Worm (Caenorhabditis elegans) whole organism, L1 larva: ENCODE results near the gene nipi-4.

ENCODE experiments used
- C34B4.2 ChIP-seq: sonication (generic microtip); optimal IDR thresholded peaks from 2 replicates; lab custom pipeline; 2017; ENCODE audit warnings: mild to moderate bottlenecking, missing genetic modification characterization, missing compliant biosample characterization
- F16B12.6 ChIP-seq: fragments of 150-350 bp; optimal IDR thresholded peaks from 2 replicates; lab custom pipeline; 2014; ENCODE audit warnings: missing biosample characterization, missing genetic modification characterization
- alr-1 ChIP-seq: fragments of 200-800 bp; sonication (Bioruptor generic); optimal IDR thresholded peaks from 2 replicates; lab custom pipeline; 2018; ENCODE audit warnings: borderline replicate concordance, mild to moderate bottlenecking, missing genetic modification characterization, missing compliant biosample characterization
- blmp-1 ChIP-seq: fragments of 150-350 bp; optimal IDR thresholded peaks from 2 replicates; lab custom pipeline; 2014; ENCODE audit warnings: missing biosample characterization, missing genetic modification characterization
- ceh-8 ChIP-seq: fragments of 200-800 bp; sonication (Bioruptor generic); optimal IDR thresholded peaks from 2 replicates; lab custom pipeline; 2018; ENCODE audit warnings: mild to moderate bottlenecking, missing genetic modification characterization, moderate library complexity, missing compliant biosample characterization
- ceh-82 ChIP-seq, 3 experiments: fragments of 150-350 bp in 1 of 3; sonication (generic microtip) in 2 of 3; optimal IDR thresholded peaks; 2 replicates each; lab custom pipeline; 2014 to 2017; ENCODE audit warnings: missing biosample characterization in 3 of 3, missing genetic modification characterization in 3 of 3
- dsc-1 ChIP-seq: sonication (generic microtip); optimal IDR thresholded peaks from 2 replicates; lab custom pipeline; 2016; ENCODE audit warnings: mild to moderate bottlenecking, missing genetic modification characterization, missing compliant biosample characterization
- efl-1 ChIP-seq, 4 experiments: fragments of 150-350 bp; optimal IDR thresholded peaks in 3 of 4; peaks in 1 of 4; 1 replicate in 1 of 4; 2 replicates in 3 of 4; lab custom pipeline; 2014; ENCODE audit warnings: missing biosample characterization in 2 of 4, missing genetic modification characterization in 2 of 4, missing genetic modification reagents in 2 of 4
- efl-3 ChIP-seq: fragments of 200-800 bp; sonication (Bioruptor generic); optimal IDR thresholded peaks from 2 replicates; lab custom pipeline; 2018; ENCODE audit warnings: mild to moderate bottlenecking, missing genetic modification characterization, missing compliant biosample characterization
- egl-13 ChIP-seq: sonication (generic microtip); optimal IDR thresholded peaks from 2 replicates; lab custom pipeline; 2016; ENCODE audit warnings: missing genotype, missing genetic modification reagents, missing genetic modification characterization, missing compliant biosample characterization
- elt-2 ChIP-seq: sonication (generic microtip); optimal IDR thresholded peaks from 2 replicates; lab custom pipeline; 2016; ENCODE audit warnings: missing genetic modification characterization, mild to moderate bottlenecking, inconsistent platforms, missing compliant biosample characterization, missing genetic modification reagents
- fkh-10 ChIP-seq: sonication (generic microtip); optimal IDR thresholded peaks from 2 replicates; lab custom pipeline; 2017; ENCODE audit warnings: missing biosample characterization, missing genetic modification reagents, missing genetic modification characterization
- fkh-4 ChIP-seq: sonication (generic microtip); optimal IDR thresholded peaks from 2 replicates; lab custom pipeline; 2016; ENCODE audit warnings: missing compliant biosample characterization, missing genetic modification characterization, borderline replicate concordance
- fos-1 ChIP-seq: fragments of 150-350 bp; optimal IDR thresholded peaks from 2 replicates; lab custom pipeline; 2014; ENCODE audit warnings: missing biosample characterization, missing genetic modification characterization
- grh-1 ChIP-seq: fragments of 200-800 bp; sonication (Bioruptor generic); IDR thresholded peaks from 2 replicates; pipeline ENCODE4 v1.3.6; 2022; ENCODE audit warnings: missing genetic modification reagents, missing genetic modification characterization, missing compliant biosample characterization
- hpl-2 ChIP-seq: fragments of 150-350 bp; optimal IDR thresholded peaks from 2 replicates; lab custom pipeline; 2014; ENCODE audit warnings: missing biosample characterization, missing genetic modification reagents, missing genetic modification characterization
- irx-1 ChIP-seq: sonication (generic microtip); optimal IDR thresholded peaks from 2 replicates; lab custom pipeline; 2016; ENCODE audit warnings: missing genetic modification characterization, missing compliant biosample characterization
- isw-1 ChIP-seq: fragments of 200-800 bp; sonication (Bioruptor generic); IDR thresholded peaks from 2 replicates; pipeline ENCODE4 v1.3.6; 2022; ENCODE audit warnings: missing genetic modification characterization, missing compliant biosample characterization
- jun-1 ChIP-seq: fragments of 150-350 bp; optimal IDR thresholded peaks from 2 replicates; lab custom pipeline; 2014; ENCODE audit warnings: missing biosample characterization, missing genetic modification reagents, missing genetic modification characterization
- lin-14 ChIP-seq: fragments of 200-800 bp; sonication (Bioruptor generic); optimal IDR thresholded peaks from 2 replicates; lab custom pipeline; 2018; ENCODE audit warnings: mild to moderate bottlenecking, missing genetic modification characterization, moderate library complexity, missing compliant biosample characterization
- mab-9 ChIP-seq: fragments of 200-800 bp; sonication (Bioruptor generic); IDR thresholded peaks from 2 replicates; pipeline ENCODE4 v1.3.6; 2022; ENCODE audit warnings: missing genetic modification reagents, missing genetic modification characterization, missing compliant biosample characterization
- mdl-1 ChIP-seq, 2 experiments: fragments of 150-350 bp; optimal IDR thresholded peaks; 2 replicates each; lab custom pipeline; 2014 to 2017; ENCODE audit warnings: missing biosample characterization in 2 of 2, missing genetic modification characterization in 2 of 2, inconsistent platforms in 1 of 2
- mef-2 ChIP-seq: fragments of 150-350 bp; optimal IDR thresholded peaks from 2 replicates; lab custom pipeline; 2014; ENCODE audit warnings: missing biosample characterization, missing genetic modification characterization
- mep-1 ChIP-seq: fragments of 150-350 bp; optimal IDR thresholded peaks from 2 replicates; lab custom pipeline; 2014; ENCODE audit warnings: missing biosample characterization, missing genetic modification characterization
- nhr-11 ChIP-seq: fragments of 150-350 bp; optimal IDR thresholded peaks from 2 replicates; lab custom pipeline; 2014; ENCODE audit warnings: missing biosample characterization, missing genetic modification characterization
- nhr-12 ChIP-seq: sonication (generic microtip); optimal IDR thresholded peaks from 2 replicates; lab custom pipeline; 2017; ENCODE audit warnings: missing biosample characterization, missing genetic modification characterization
- nhr-19 ChIP-seq: fragments of 200-800 bp; sonication (Bioruptor generic); conservative IDR thresholded peaks from 2 replicates; pipeline ENCODE4 v1.3.6; 2022; ENCODE audit warnings: missing genetic modification characterization, missing compliant biosample characterization
- nhr-47 ChIP-seq: sonication (generic microtip); optimal IDR thresholded peaks from 2 replicates; lab custom pipeline; 2016; ENCODE audit warnings: mild to moderate bottlenecking, missing genetic modification characterization, moderate library complexity, missing compliant biosample characterization
- nhr-71 ChIP-seq: sonication (generic microtip); optimal IDR thresholded peaks from 2 replicates; lab custom pipeline; 2016; ENCODE audit warnings: mild to moderate bottlenecking, missing genetic modification characterization, moderate library complexity, missing compliant biosample characterization
- nhr-76 ChIP-seq: sonication (generic microtip); optimal IDR thresholded peaks from 2 replicates; lab custom pipeline; 2017; ENCODE audit warnings: missing biosample characterization, missing genetic modification characterization
- nhr-84 ChIP-seq: sonication (generic microtip); optimal IDR thresholded peaks from 2 replicates; lab custom pipeline; 2017; ENCODE audit warnings: missing biosample characterization, missing genetic modification characterization
- pax-3 ChIP-seq: fragments of 200-800 bp; sonication (Bioruptor generic); optimal IDR thresholded peaks from 2 replicates; lab custom pipeline; 2018; ENCODE audit warnings: mild to moderate bottlenecking, missing genetic modification characterization, moderate library complexity, missing compliant biosample characterization
- pqm-1 ChIP-seq: sonication (generic microtip); optimal IDR thresholded peaks from 3 replicates; lab custom pipeline; 2017; ENCODE audit warnings: missing biosample characterization, missing genetic modification characterization
- rnt-1 ChIP-seq: sonication (generic microtip); optimal IDR thresholded peaks from 2 replicates; lab custom pipeline; 2016; ENCODE audit warnings: mild to moderate bottlenecking, missing genetic modification characterization, moderate library complexity, missing compliant biosample characterization
- snpc-4 ChIP-seq: fragments of 150-350 bp; optimal IDR thresholded peaks from 2 replicates; lab custom pipeline; 2014; ENCODE audit warnings: missing biosample characterization, missing genetic modification characterization
- snu-23 ChIP-seq: sonication (generic microtip); optimal IDR thresholded peaks from 2 replicates; lab custom pipeline; 2016; ENCODE audit warnings: missing genetic modification characterization, missing compliant biosample characterization
- sptf-1 ChIP-seq: fragments of 150-350 bp; optimal IDR thresholded peaks from 2 replicates; lab custom pipeline; 2014; ENCODE audit warnings: missing biosample characterization, missing genetic modification characterization
- unc-130 ChIP-seq: fragments of 150-350 bp; optimal IDR thresholded peaks from 2 replicates; lab custom pipeline; 2017; ENCODE audit warnings: missing biosample characterization, missing genetic modification characterization, inconsistent platforms
- unc-62 ChIP-seq: fragments of 150-350 bp; optimal IDR thresholded peaks from 2 replicates; lab custom pipeline; 2014; ENCODE audit warnings: missing biosample characterization, missing genetic modification reagents, missing genetic modification characterization
- unc-86 ChIP-seq: sonication (generic microtip); optimal IDR thresholded peaks from 2 replicates; lab custom pipeline; 2016; ENCODE audit warnings: missing genetic modification characterization, missing compliant biosample characterization
- vab-15 ChIP-seq: sonication (generic microtip); optimal IDR thresholded peaks from 2 replicates; lab custom pipeline; 2017; ENCODE audit warnings: missing genotype, mild to moderate bottlenecking, missing genetic modification characterization, missing compliant biosample characterization
- zag-1 ChIP-seq: fragments of 150-350 bp; optimal IDR thresholded peaks from 2 replicates; lab custom pipeline; 2014; ENCODE audit warnings: missing biosample characterization, missing genetic modification characterization
- ztf-11 ChIP-seq, 2 experiments: sonication (generic microtip); optimal IDR thresholded peaks; 2 replicates each; lab custom pipeline; 2016 to 2017; ENCODE audit warnings: missing genetic modification characterization in 2 of 2, missing biosample characterization in 1 of 2, missing compliant biosample characterization in 1 of 2

The nipi-4 gene

ce11 chrV:7893812-7894381, 23.3 kb upstream of the nipi-4 start, which contains the start of gene F40A3.6 (continued):
- TF ChIP-seq hpl-2 (GFP tag; lab: Kevin White, UChicago), result no peak
- TF ChIP-seq unc-86 (tag; lab: Kevin White, UChicago), result no peak
- peak; percentile 29 for TF ChIP-seq nhr-47
- no peak for TF ChIP-seq mdl-1 (tag; optimal IDR thresholded peaks at IDR 0.05; lab: Kevin White, UChicago)
- no peak for TF ChIP-seq C34B4.2 (tag; lab: Kevin White, UChicago)
- TF ChIP-seq sptf-1, result no peak
- no peak for TF ChIP-seq nhr-12 (tag; lab: Kevin White, UChicago)
- no peak for TF ChIP-seq blmp-1

ce11 chrV:7891230-7891629, 20.6 kb upstream of the nipi-4 start, which contains the start of gene F40A3.1:
F40A3.1 (plus strand) TSS chrV:7891530.
- no peak for TF ChIP-seq efl-1 (optimal IDR thresholded peaks at IDR 0.05; lab: Kevin White, UChicago)
- peak in 1 of 2 experiments; percentile 3 for TF ChIP-seq efl-1 (GFP tag; optimal IDR thresholded peaks at IDR 0.05 in 1 of 2; lab: Kevin White, UChicago)
- TF ChIP-seq ceh-8 (GFP tag; lab: Kevin White, UChicago), result no peak

ce11 chrV:7888036-7888435, 17.4 kb upstream of the nipi-4 start:
- TF ChIP-seq nhr-19 (no peak), nhr-11 (no peak), unc-62 (no peak), pqm-1 (tag; lab: Kevin White, UChicago) (no peak), efl-1 (optimal IDR thresholded peaks at IDR 0.05; lab: Kevin White, UChicago) (no peak), efl-1 (GFP tag; optimal IDR thresholded peaks at IDR 0.05 in 1 of 2; lab: Kevin White, UChicago) (peak in 1 of 2 experiments; percentile 47), grh-1 (GFP tag; lab: Robert Waterston, UW) (no peak), snpc-4 (no peak), ztf-11 (tag; optimal IDR thresholded peaks at IDR 0.05; lab: Kevin White, UChicago) (no peak), efl-3 (no peak), nhr-47 (no peak), snu-23 (no peak), elt-2 (peak; percentile 40), rnt-1 (tag; lab: Kevin White, UChicago) (no peak), lin-14 (GFP tag; lab: Kevin White, UChicago) (peak; percentile 5), fos-1 (no peak)
- TF ChIP-seq, all 84 proteins: peak for 3

- TF ChIP-seq zag-1 (tag; lab: Kevin White, UChicago), result no peak
- TF ChIP-seq mab-9 (GFP tag; lab: Robert Waterston, UW), result no peak
- no peak for TF ChIP-seq isw-1 (GFP tag; lab: Robert Waterston, UW)
- no peak for TF ChIP-seq ceh-82 (tag; optimal IDR thresholded peaks at IDR 0.05; lab: Kevin White, UChicago)
- peak; percentile 13 for TF ChIP-seq nhr-71 (tag; lab: Kevin White, UChicago)
- no peak for TF ChIP-seq fkh-10 (GFP tag; lab: Kevin White, UChicago)
- no peak for TF ChIP-seq nhr-84 (tag; lab: Kevin White, UChicago)
- no peak for TF ChIP-seq F16B12.6
- no peak for TF ChIP-seq nhr-19
- no peak for TF ChIP-seq nhr-76 (tag; lab: Kevin White, UChicago)
- no peak for TF ChIP-seq unc-130
- no peak for TF ChIP-seq dsc-1 (tag; lab: Kevin White, UChicago)
- no peak for TF ChIP-seq alr-1 (tag; lab: Kevin White, UChicago)
- TF ChIP-seq jun-1 (tag; lab: Kevin White, UChicago), result no peak
- peak; percentile 80 for TF ChIP-seq lin-14 (GFP tag; lab: Kevin White, UChicago)
- TF ChIP-seq mef-2 (tag; lab: Kevin White, UChicago), result no peak
- TF ChIP-seq irx-1 (tag; lab: Kevin White, UChicago), result no peak
- TF ChIP-seq fkh-4 (tag; lab: Kevin White, UChicago), result no peak
- peak; percentile 52 for TF ChIP-seq egl-13 (tag; lab: Kevin White, UChicago)
- TF ChIP-seq nhr-11, result no peak
- TF ChIP-seq nhr-47, result peak; percentile 36
- TF ChIP-seq snu-23, result no peak
- no peak for TF ChIP-seq mep-1 (tag; lab: Kevin White, UChicago)
- TF ChIP-seq pax-3, result no peak
- peak; percentile 17 for TF ChIP-seq vab-15 (tag; lab: Kevin White, UChicago)
These were observed 13.8 kb upstream of the nipi-4 start for ce11 chrV:7884441-7884840.
